Fruit fly (Drosophila melanogaster): Measurements from ENCODE around the gene Alp1.

Gene Alp1

DNA sequence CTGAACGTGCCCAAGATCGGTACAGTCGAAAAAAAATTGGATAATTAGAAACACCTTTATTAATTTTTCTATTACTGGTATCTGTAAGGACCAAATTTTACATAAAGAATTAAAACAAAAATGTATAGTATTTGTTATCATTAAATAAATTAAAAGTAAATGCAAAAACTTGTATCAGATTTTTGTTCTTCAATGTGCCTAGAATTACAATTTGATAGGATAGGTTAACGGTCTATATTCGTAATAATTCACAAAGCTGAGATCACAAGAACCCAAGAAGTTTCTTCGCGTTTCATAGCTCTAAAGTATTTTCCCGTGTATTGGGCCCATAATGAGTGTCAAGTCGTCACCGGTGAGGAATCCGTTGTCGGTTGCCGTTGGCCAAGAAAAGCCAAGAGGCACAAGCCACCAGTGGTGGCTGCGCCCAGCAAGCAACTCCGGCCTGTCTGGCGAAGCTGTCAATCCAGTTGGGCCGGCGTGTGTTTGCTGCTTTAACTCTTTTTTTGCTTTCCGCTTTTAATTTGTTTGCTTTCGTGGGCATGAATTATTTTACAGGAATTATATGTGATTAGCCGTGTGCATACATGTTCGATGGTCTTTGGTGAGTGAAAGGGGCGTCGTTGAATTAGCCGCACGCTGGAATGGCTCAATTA is 26.6 kb downstream of the Alp1 start (continued):
- TF ChIP-seq CG7271 (tag; optimal IDR thresholded peaks at IDR 0.05) (no peak), bsh (GFP tag; optimal IDR thresholded peaks at IDR 0.05) (peak in 1 of 2 experiments; percentile 62), btn (GFP tag; optimal IDR thresholded peaks at IDR 0.05) (no peak), Oaz (GFP tag; IDR thresholded peaks at IDR 0.05) (no peak), CG2199 (GFP tag; IDR thresholded peaks at IDR 0.05) (no peak), CG4820 (GFP tag; optimal IDR thresholded peaks at IDR 0.05) (peak; percentile 30), Atf6 (GFP tag; IDR thresholded peaks at IDR 0.05) (peak; percentile 61; the same call in 1 of the 2 replicates), fru (optimal IDR thresholded peaks at IDR 0.05) (no peak), CG8388 (GFP tag; optimal IDR thresholded peaks at IDR 0.05) (peak; percentile 53), hth (optimal IDR thresholded peaks at IDR 0.05) (no peak), CG14860 (GFP tag; IDR thresholded peaks at IDR 0.05; ENCODE audit: partially characterized antibody) (no peak), vfl (GFP tag; optimal IDR thresholded peaks at IDR 0.05) (no peak), gt (GFP tag; IDR thresholded peaks at IDR 0.05) (no peak), schlank (tag; optimal IDR thresholded peaks at IDR 0.05) (no peak), Spps (tag; optimal IDR thresholded peaks at IDR 0.05) (no peak), Eip74EF (GFP tag; optimal IDR thresholded peaks at IDR 0.05) (peak in 1 of 2 experiments; percentile 39), Mes4 (GFP tag; optimal IDR thresholded peaks at IDR 0.05) (no peak), fd102C (GFP tag; optimal IDR thresholded peaks at IDR 0.05) (no peak), ewg (GFP tag; optimal IDR thresholded peaks at IDR 0.05) (peak; percentile 23), mirr (GFP tag; optimal IDR thresholded peaks at IDR 0.05) (no peak), CG13424 (tag; optimal IDR thresholded peaks at IDR 0.05) (peak; percentile 67), Hand (GFP tag; optimal IDR thresholded peaks at IDR 0.05) (peak; percentile 1), B-H1 (GFP tag; IDR thresholded peaks at IDR 0.05) (no peak), Myb (GFP tag; optimal IDR thresholded peaks at IDR 0.05) (no peak), pan (optimal IDR thresholded peaks at IDR 0.05) (no peak), pan (GFP tag; optimal IDR thresholded peaks at IDR 0.05 in 1 of 2, IDR thresholded peaks at IDR 0.05 in 1 of 2) (peak in 1 of 2 experiments; percentile 66), CG5180 (GFP tag; optimal IDR thresholded peaks at IDR 0.05) (peak; percentile 1), CG11247 (GFP tag; IDR thresholded peaks at IDR 0.05) (no peak), CG13123 (GFP tag; optimal IDR thresholded peaks at IDR 0.05) (no peak), gro (GFP tag; optimal IDR thresholded peaks at IDR 0.05) (no peak), Sry-δ (GFP tag; optimal IDR thresholded peaks at IDR 0.05) (no peak), insv (GFP tag; optimal IDR thresholded peaks at IDR 0.05) (no peak), D19B (GFP tag; optimal IDR thresholded peaks at IDR 0.05) (no peak), Sox100B (GFP tag; optimal IDR thresholded peaks at IDR 0.05) (no peak), Side (GFP tag; optimal IDR thresholded peaks at IDR 0.05) (no peak), CG15269 (tag; optimal IDR thresholded peaks at IDR 0.05) (peak; percentile 74), CG4730 (GFP tag; IDR thresholded peaks at IDR 0.05) (no peak), abd-A (tag; optimal IDR thresholded peaks at IDR 0.05) (no peak), gsb-n (tag; optimal IDR thresholded peaks at IDR 0.05) (no peak), vnd (GFP tag; IDR thresholded peaks at IDR 0.05; ENCODE audit: partially characterized antibody) (no peak), Sox102F (GFP tag; optimal IDR thresholded peaks at IDR 0.05) (peak; percentile 75), tll (GFP tag; optimal IDR thresholded peaks at IDR 0.05) (no peak), Kr (GFP tag; optimal IDR thresholded peaks at IDR 0.05) (no peak), unpg (GFP tag; optimal IDR thresholded peaks at IDR 0.05) (no peak), CG2202 (tag; optimal IDR thresholded peaks at IDR 0.05) (no peak), CG6683 (GFP tag; optimal IDR thresholded peaks at IDR 0.05) (no peak), CG10979 (tag; optimal IDR thresholded peaks at IDR 0.05) (no peak), CG34224 (GFP tag; IDR thresholded peaks at IDR 0.05; ENCODE audit: partially characterized antibody) (no peak), gsb (GFP tag; IDR thresholded peaks at IDR 0.05) (0 out of 2 replicates have a peak, but pooled peaks have one; percentile 21), Rx (GFP tag; IDR thresholded peaks at IDR 0.05) (no peak)

All from whole organism, embryonic.